Fruit fly (Drosophila melanogaster) whole organism, embryonic: ENCODE data around the gene Rtca.
A peak's percentile ranks its signal among the peaks of the same experiment; 100 is the strongest.

ENCODE experiments used
- Atf-2 ChIP-seq: fragments of 200-800 bp; sonication (Bioruptor generic); optimal IDR thresholded peaks from 2 replicates; lab custom pipeline; 2016; ENCODE audit warnings: missing biosample characterization, missing genetic modification characterization
- CG12219 ChIP-seq: fragments of 200-800 bp; sonication (Bioruptor generic); optimal IDR thresholded peaks from 3 replicates; lab custom pipeline; 2018; ENCODE audit warnings: missing biosample characterization, mild to moderate bottlenecking, missing genetic modification characterization
- CG12942 ChIP-seq: fragments of 200-800 bp; sonication (Bioruptor generic); optimal IDR thresholded peaks from 3 replicates; lab custom pipeline; 2016; ENCODE audit warnings: missing biosample characterization, missing genetic modification characterization
- CG15479 ChIP-seq: fragments of 200-800 bp; sonication (Bioruptor generic); optimal IDR thresholded peaks from 3 replicates; lab custom pipeline; 2019; ENCODE audit warnings: missing biosample characterization, mild to moderate bottlenecking, missing genetic modification characterization, moderate library complexity
- CG16813 ChIP-seq: fragments of 200-800 bp; sonication (Bioruptor generic); IDR thresholded peaks from 3 replicates; pipeline ENCODE4 v1.3.6; 2022; ENCODE audit warnings: missing biosample characterization, missing genetic modification characterization; ENCODE audit not compliant: partially characterized antibody
- CG17829 ChIP-seq: fragments of 200-800 bp; optimal IDR thresholded peaks from 2 replicates; lab custom pipeline; 2019; ENCODE audit warnings: missing biosample characterization, mild to moderate bottlenecking, missing genetic modification characterization, moderate library complexity
- CG18619 ChIP-seq: fragments of 200-800 bp; sonication (Bioruptor generic); optimal IDR thresholded peaks from 3 replicates; lab custom pipeline; 2017; ENCODE audit warnings: missing biosample characterization, mild to moderate bottlenecking, missing genetic modification characterization
- CG18764 ChIP-seq: fragments of 200-800 bp; sonication (Bioruptor generic); optimal IDR thresholded peaks from 3 replicates; lab custom pipeline; 2016; ENCODE audit warnings: missing biosample characterization, missing genetic modification characterization
- CG2116 ChIP-seq: fragments of 200-800 bp; sonication (Bioruptor generic); optimal IDR thresholded peaks from 3 replicates; lab custom pipeline; 2018; ENCODE audit warnings: missing biosample characterization, mild to moderate bottlenecking, missing genetic modification characterization
- CG2120 ChIP-seq: fragments of 200-800 bp; sonication (Bioruptor generic); optimal IDR thresholded peaks from 3 replicates; lab custom pipeline; 2016; ENCODE audit warnings: missing biosample characterization, missing genetic modification characterization
- CG31224 ChIP-seq: fragments of 200-800 bp; sonication (Bioruptor generic); IDR thresholded peaks from 2 replicates; pipeline ENCODE4 v1.3.6; 2022; ENCODE audit warnings: missing biosample characterization, missing genetic modification characterization
- CG32767 ChIP-seq: fragments of 200-800 bp; sonication (Bioruptor generic); IDR thresholded peaks from 2 replicates; pipeline ENCODE4 v1.3.6; 2022; ENCODE audit warnings: missing biosample characterization, missing genetic modification characterization
- CG5245 ChIP-seq: fragments of 200-800 bp; sonication (Bioruptor generic); optimal IDR thresholded peaks from 3 replicates; lab custom pipeline; 2016; ENCODE audit warnings: missing biosample characterization, missing genetic modification characterization
- CG7556 ChIP-seq: fragments of 200-800 bp; sonication (Bioruptor generic); optimal IDR thresholded peaks from 2 replicates; lab custom pipeline; 2017; ENCODE audit warnings: missing biosample characterization, mild to moderate bottlenecking, missing genetic modification characterization
- CG7928 ChIP-seq: fragments of 200-800 bp; sonication (Bioruptor generic); optimal IDR thresholded peaks from 2 replicates; lab custom pipeline; 2017; ENCODE audit warnings: missing biosample characterization, mild to moderate bottlenecking, missing genetic modification characterization
- CrebB ChIP-seq: fragments of 200-800 bp; sonication (Bioruptor generic); optimal IDR thresholded peaks from 3 replicates; lab custom pipeline; 2018; ENCODE audit warnings: missing biosample characterization, mild to moderate bottlenecking, missing genetic modification characterization
- D ChIP-seq, 2 experiments: fragments of 200-800 bp in 1 of 2; fragments of >200 bp in 1 of 2; sonication (Bioruptor generic) in 1 of 2; optimal IDR thresholded peaks; 2 replicates in 1 of 2; 3 replicates in 1 of 2; lab custom pipeline; 2017; ENCODE audit warnings: mild to moderate bottlenecking in 1 of 2, missing biosample characterization in 1 of 2, missing genetic modification characterization in 1 of 2, missing genetic modification reagents in 1 of 2
- D19A ChIP-seq: fragments of 200-800 bp; optimal IDR thresholded peaks from 3 replicates; lab custom pipeline; 2019; ENCODE audit warnings: missing biosample characterization, mild to moderate bottlenecking, missing genetic modification characterization, moderate library complexity
- Dad ChIP-seq: fragments of 200-800 bp; sonication (Bioruptor generic); optimal IDR thresholded peaks from 3 replicates; lab custom pipeline; 2016; ENCODE audit warnings: missing biosample characterization, missing genetic modification characterization
- Drgx ChIP-seq: fragments of 200-800 bp; sonication (Bioruptor generic); IDR thresholded peaks from 2 replicates; pipeline ENCODE4 v1.3.6; 2022; ENCODE audit warnings: missing biosample characterization, missing genetic modification characterization
- HLH54F ChIP-seq: fragments of 200-800 bp; sonication (Bioruptor generic); optimal IDR thresholded peaks from 3 replicates; lab custom pipeline; 2016; ENCODE audit warnings: missing biosample characterization, missing genetic modification characterization
- Hmx ChIP-seq: fragments of 200-800 bp; sonication (Bioruptor generic); optimal IDR thresholded peaks from 2 replicates; lab custom pipeline; 2016; ENCODE audit warnings: missing biosample characterization, missing genetic modification characterization
- Hr3 ChIP-seq: fragments of 200-800 bp; sonication (Bioruptor generic); optimal IDR thresholded peaks from 3 replicates; lab custom pipeline; 2016; ENCODE audit warnings: missing biosample characterization, missing genetic modification characterization
- Hsf ChIP-seq: fragments of 200-800 bp; sonication (Bioruptor generic); optimal IDR thresholded peaks from 3 replicates; lab custom pipeline; 2016; ENCODE audit warnings: missing biosample characterization, missing genetic modification characterization
- Jarid2 ChIP-seq: fragments of 200-800 bp; sonication (Bioruptor generic); optimal IDR thresholded peaks from 3 replicates; lab custom pipeline; 2017; ENCODE audit warnings: mild to moderate bottlenecking, missing biosample characterization, missing genetic modification reagents, missing genetic modification characterization
- MBD-R2 ChIP-seq: fragments of 200-800 bp; sonication (Bioruptor generic); IDR thresholded peaks from 2 replicates; pipeline ENCODE4 v1.3.6; 2022; ENCODE audit warnings: missing biosample characterization, missing genetic modification characterization
- Opbp ChIP-seq: fragments of 200-800 bp; sonication (Bioruptor generic); IDR thresholded peaks from 3 replicates; pipeline ENCODE4 v1.3.6; 2022; ENCODE audit warnings: missing biosample characterization, missing genetic modification characterization; ENCODE audit not compliant: partially characterized antibody
- Scr ChIP-seq: fragments of 200-800 bp; sonication (Bioruptor generic); IDR thresholded peaks from 2 replicates; pipeline ENCODE4 v1.3.6; 2022; ENCODE audit warnings: missing biosample characterization, missing genetic modification characterization; ENCODE audit not compliant: partially characterized antibody
- YL-1 ChIP-seq: fragments of 200-800 bp; sonication (Bioruptor generic); optimal IDR thresholded peaks from 3 replicates; lab custom pipeline; 2017; ENCODE audit warnings: missing biosample characterization, mild to moderate bottlenecking, missing genetic modification characterization
- ac ChIP-seq: fragments of 200-800 bp; sonication (Bioruptor generic); optimal IDR thresholded peaks from 3 replicates; lab custom pipeline; 2017; ENCODE audit warnings: missing biosample characterization, mild to moderate bottlenecking, missing genetic modification characterization
- aop ChIP-seq: fragments of 200-800 bp; sonication (Bioruptor generic); IDR thresholded peaks from 2 replicates; pipeline ENCODE4 v1.3.6; 2022; ENCODE audit warnings: missing biosample characterization, missing genetic modification characterization
- bcd ChIP-seq: fragments of 200-800 bp; sonication (Bioruptor generic); optimal IDR thresholded peaks from 2 replicates; lab custom pipeline; 2017; ENCODE audit warnings: missing biosample characterization, mild to moderate bottlenecking, missing genetic modification characterization
- cas ChIP-seq: fragments of 200-800 bp; sonication (Bioruptor generic); IDR thresholded peaks from 2 replicates; pipeline ENCODE4 v1.3.6; 2022; ENCODE audit warnings: missing biosample characterization, missing genetic modification characterization
- chif ChIP-seq, 2 experiments: fragments of 200-800 bp; sonication (Bioruptor generic); optimal IDR thresholded peaks; 3 replicates each; lab custom pipeline; 2016; ENCODE audit warnings: missing biosample characterization in 2 of 2, missing genetic modification characterization in 2 of 2
- ems ChIP-seq: fragments of 200-800 bp; sonication (Bioruptor generic); optimal IDR thresholded peaks from 3 replicates; lab custom pipeline; 2016; ENCODE audit warnings: missing biosample characterization, missing genetic modification characterization
- eyg ChIP-seq: fragments of 200-800 bp; sonication (Bioruptor generic); optimal IDR thresholded peaks from 3 replicates; lab custom pipeline; 2016; ENCODE audit warnings: missing biosample characterization, missing genetic modification characterization
- fd3F ChIP-seq: fragments of 200-800 bp; sonication (Bioruptor generic); optimal IDR thresholded peaks from 2 replicates; lab custom pipeline; 2018; ENCODE audit warnings: missing biosample characterization, mild to moderate bottlenecking, missing genetic modification characterization, moderate library complexity
- gem ChIP-seq: fragments of 200-800 bp; sonication (Bioruptor generic); optimal IDR thresholded peaks from 2 replicates; lab custom pipeline; 2019; ENCODE audit warnings: missing biosample characterization, mild to moderate bottlenecking, missing genetic modification characterization, moderate library complexity
- inv ChIP-seq: fragments of 200-800 bp; sonication (Bioruptor generic); IDR thresholded peaks from 2 replicates; pipeline ENCODE4 v1.3.6; 2022; ENCODE audit warnings: missing biosample characterization, missing genetic modification characterization; ENCODE audit not compliant: partially characterized antibody
- mirr ChIP-seq: fragments of 200-800 bp; sonication (Bioruptor generic); optimal IDR thresholded peaks from 3 replicates; lab custom pipeline; 2018; ENCODE audit warnings: missing biosample characterization, mild to moderate bottlenecking, missing genetic modification characterization
- nerfin-2 ChIP-seq: fragments of 200-800 bp; sonication (Bioruptor generic); IDR thresholded peaks from 2 replicates; pipeline ENCODE4 v1.3.6; 2022; ENCODE audit warnings: missing biosample characterization, missing genetic modification characterization; ENCODE audit not compliant: partially characterized antibody
- pan ChIP-seq, 4 experiments: fragments of >200 bp in 3 of 4; fragments of 200-800 bp in 1 of 4; sonication (Bioruptor generic) in 1 of 4; optimal IDR thresholded peaks in 3 of 4; IDR thresholded peaks in 1 of 4; 2 replicates each; pipeline versions ENCODE4 v1.3.6 to Lab custom; 2017 to 2022; ENCODE audit warnings: missing biosample characterization in 2 of 4, missing genetic modification characterization in 2 of 4, mixed read lengths in 1 of 4
- pros ChIP-seq: fragments of 200-800 bp; sonication (Bioruptor generic); optimal IDR thresholded peaks from 3 replicates; lab custom pipeline; 2019; ENCODE audit warnings: missing biosample characterization, mild to moderate bottlenecking, missing genetic modification characterization, moderate library complexity
- sc ChIP-seq, 3 experiments: fragments of >200 bp in 2 of 3; fragments of 200-800 bp in 1 of 3; sonication (Bioruptor generic) in 1 of 3; optimal IDR thresholded peaks; 2 replicates in 2 of 3; 3 replicates in 1 of 3; lab custom pipeline; 2017; ENCODE audit warnings: mild to moderate bottlenecking in 1 of 3, missing biosample characterization in 1 of 3, missing genetic modification characterization in 1 of 3, missing genetic modification reagents in 1 of 3
- sens-2 ChIP-seq: fragments of 200-800 bp; sonication (Bioruptor generic); IDR thresholded peaks from 2 replicates; pipeline ENCODE4 v1.3.6; 2022; ENCODE audit warnings: missing biosample characterization, missing genetic modification characterization
- sr ChIP-seq: fragments of 200-800 bp; sonication (Bioruptor generic); IDR thresholded peaks from 3 replicates; pipeline ENCODE4 v1.3.6; 2022; ENCODE audit warnings: missing biosample characterization, missing genetic modification characterization
- tin ChIP-seq: fragments of 200-800 bp; sonication (Bioruptor generic); optimal IDR thresholded peaks from 3 replicates; lab custom pipeline; 2016; ENCODE audit warnings: missing biosample characterization, missing genetic modification characterization
- tio ChIP-seq: fragments of 200-800 bp; sonication (Bioruptor generic); optimal IDR thresholded peaks from 2 replicates; lab custom pipeline; 2017; ENCODE audit warnings: missing biosample characterization, missing genetic modification characterization, inconsistent platforms
- vfl ChIP-seq: fragments of 200-800 bp; sonication (Bioruptor generic); optimal IDR thresholded peaks from 2 replicates; lab custom pipeline; 2016; ENCODE audit warnings: missing biosample characterization, missing genetic modification characterization

The Rtca gene

dm6 chrX:2070708-2071063 lies 1.5 kb upstream of the Rtca start (continued):
- TF ChIP-seq CG5245 (GFP tag; lab: Kevin White, UChicago): no peak
- no peak for TF ChIP-seq CrebB
- TF ChIP-seq fd3F (GFP tag; lab: Kevin White, UChicago): peak; percentile 55
- peak; percentile 42 for TF ChIP-seq tin (GFP tag; lab: Kevin White, UChicago)
- peak; percentile 11 for TF ChIP-seq Jarid2 (GFP tag; lab: Kevin White, UChicago)
- TF ChIP-seq CG16813 (GFP tag; lab: Robert Waterston, UW): no peak
- no peak for TF ChIP-seq aop (GFP tag; lab: Robert Waterston, UW)
- TF ChIP-seq CG12942 (GFP tag; lab: Kevin White, UChicago): peak; percentile 52
- 0 out of 2 replicates have a peak, but pooled peaks have one; percentile 53 for TF ChIP-seq cas (GFP tag; lab: Robert Waterston, UW)
- TF ChIP-seq sr (GFP tag; lab: Robert Waterston, UW): 0 out of 3 replicates have a peak, but pooled peaks have one; percentile 24
- TF ChIP-seq CG7928 (GFP tag; lab: Kevin White, UChicago): no peak
- peak; percentile 34 for TF ChIP-seq CG17829 (tag; lab: Kevin White, UChicago)
- TF ChIP-seq chif (GFP tag; optimal IDR thresholded peaks at IDR 0.05; lab: Kevin White, UChicago): peak in 1 of 2 experiments; percentile 43
- TF ChIP-seq ac: no peak
- peak; percentile 32 for TF ChIP-seq mirr (GFP tag; lab: Kevin White, UChicago)
- TF ChIP-seq CG15479 (GFP tag; lab: Kevin White, UChicago): peak; percentile 53
- TF ChIP-seq inv (GFP tag; lab: Robert Waterston, UW): no peak
- no peak for TF ChIP-seq vfl
- TF ChIP-seq CG7556 (GFP tag; lab: Kevin White, UChicago): peak; percentile 47
- 0 out of 2 replicates have a peak, but pooled peaks have one; percentile 21 for TF ChIP-seq CG31224
- TF ChIP-seq Opbp (GFP tag; lab: Robert Waterston, UW): no peak
- TF ChIP-seq Drgx (GFP tag; lab: Robert Waterston, UW): peak; percentile 80
- TF ChIP-seq Dad (GFP tag; lab: Kevin White, UChicago): peak; percentile 7
- TF ChIP-seq CG12219 (GFP tag; lab: Kevin White, UChicago): peak; percentile 48
- TF ChIP-seq bcd (GFP tag; lab: Kevin White, UChicago): peak; percentile 65
- TF ChIP-seq sc (optimal IDR thresholded peaks at IDR 0.05; lab: Kevin White, UChicago): no peak
- no peak for TF ChIP-seq sc (GFP tag; optimal IDR thresholded peaks at IDR 0.05; lab: Kevin White, UChicago)
- peak; percentile 53 for TF ChIP-seq HLH54F (GFP tag; lab: Kevin White, UChicago)
- peak; percentile 49; the same call in 1 of the 2 replicates for TF ChIP-seq CG32767
- TF ChIP-seq ems (GFP tag; lab: Kevin White, UChicago): no peak
- TF ChIP-seq Hsf: peak; percentile 39
- no peak for TF ChIP-seq CG18764 (GFP tag; lab: Kevin White, UChicago)
- no peak for TF ChIP-seq Scr (GFP tag; lab: Robert Waterston, UW)
- TF ChIP-seq CG2116 (GFP tag; lab: Kevin White, UChicago): no peak
- TF ChIP-seq sens-2 (GFP tag; lab: Robert Waterston, UW): no peak
- peak; percentile 58 for TF ChIP-seq eyg (GFP tag; lab: Kevin White, UChicago)
- TF ChIP-seq MBD-R2 (GFP tag; lab: Robert Waterston, UW): peak; percentile 52; the same call in 1 of the 2 replicates
- no peak for TF ChIP-seq pan (optimal IDR thresholded peaks at IDR 0.05; lab: Kevin White, UChicago)
- peak in 1 of 2 experiments; percentile 74 for TF ChIP-seq pan (GFP tag; optimal IDR thresholded peaks at IDR 0.05 in 1 of 2, IDR thresholded peaks at IDR 0.05 in 1 of 2)
- peak; percentile 70 for TF ChIP-seq CG2120 (GFP tag; lab: Kevin White, UChicago)
- peak; percentile 42 for TF ChIP-seq CG18619 (GFP tag; lab: Kevin White, UChicago)
- peak; percentile 69 for TF ChIP-seq gem
- TF ChIP-seq nerfin-2 (GFP tag; lab: Robert Waterston, UW): no peak
- no peak for TF ChIP-seq Hmx (GFP tag; lab: Kevin White, UChicago)
- no peak for TF ChIP-seq YL-1 (GFP tag; lab: Kevin White, UChicago)
- peak; percentile 25 for TF ChIP-seq D19A (tag; lab: Kevin White, UChicago)
- TF ChIP-seq pros (GFP tag; lab: Kevin White, UChicago): no peak
- peak; percentile 11 for TF ChIP-seq Hr3 (GFP tag; lab: Kevin White, UChicago)
- no peak for TF ChIP-seq D (optimal IDR thresholded peaks at IDR 0.05; lab: Kevin White, UChicago)
- peak; percentile 36 for TF ChIP-seq D (GFP tag; optimal IDR thresholded peaks at IDR 0.05; lab: Kevin White, UChicago)
- peak; percentile 26 for TF ChIP-seq Atf-2
- no peak for TF ChIP-seq tio (GFP tag; lab: Kevin White, UChicago)
